Worm (Caenorhabditis elegans): ENCODE measurements around the gene B0391.14.

DNA sequence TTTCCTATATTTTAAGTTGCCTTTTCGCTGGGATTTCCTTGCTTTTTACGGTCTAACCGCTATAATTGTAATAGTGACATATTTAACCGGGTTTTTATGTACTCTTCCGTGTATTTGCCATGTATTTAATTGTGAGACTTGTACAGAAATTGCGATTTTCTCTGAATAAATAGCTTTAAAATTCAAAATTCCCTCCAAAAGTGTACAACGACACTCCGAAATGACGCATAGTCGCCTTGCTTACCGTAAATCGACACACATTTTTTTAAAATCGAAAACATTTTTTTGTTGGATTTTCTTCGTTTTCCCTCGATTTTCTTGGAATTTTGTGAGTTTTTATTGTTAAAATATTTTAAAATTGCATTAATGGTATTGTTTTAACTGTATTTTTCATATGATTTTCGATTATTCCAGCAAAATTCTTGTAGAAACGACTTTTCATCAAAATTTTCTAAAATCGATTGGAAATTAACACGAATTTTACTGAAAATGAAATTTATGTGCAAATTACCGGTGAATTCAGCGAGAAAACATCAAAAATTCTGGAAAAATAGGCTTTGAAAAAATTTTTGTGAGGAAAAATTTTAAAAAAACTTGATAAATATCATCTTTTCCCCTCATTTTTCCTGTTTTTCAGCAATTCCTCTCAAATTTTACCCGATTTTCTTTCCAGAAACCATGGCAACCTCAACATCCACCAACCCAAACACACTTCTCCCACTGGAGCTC lies 29.8 kb downstream of the B0391.14 start, which contains the start of gene lsm-5:
- TF ChIP-seq dpl-1 (GFP tag; optimal IDR thresholded peaks at IDR 0.05) (peak; percentile 91 to 96 (median 95)), swsn-7 (tag; optimal IDR thresholded peaks at IDR 0.05) (peak; percentile 32), pag-3 (tag; optimal IDR thresholded peaks at IDR 0.05; ENCODE audit: borderline replicate concordance, insufficient read depth) (no peak), lin-39 (tag; optimal IDR thresholded peaks at IDR 0.05) (no peak)

All from whole organism, L1 larva.